Fruit fly (Drosophila melanogaster): Measurements from ENCODE around the gene CG31301.

The CG31301 gene

DNA sequence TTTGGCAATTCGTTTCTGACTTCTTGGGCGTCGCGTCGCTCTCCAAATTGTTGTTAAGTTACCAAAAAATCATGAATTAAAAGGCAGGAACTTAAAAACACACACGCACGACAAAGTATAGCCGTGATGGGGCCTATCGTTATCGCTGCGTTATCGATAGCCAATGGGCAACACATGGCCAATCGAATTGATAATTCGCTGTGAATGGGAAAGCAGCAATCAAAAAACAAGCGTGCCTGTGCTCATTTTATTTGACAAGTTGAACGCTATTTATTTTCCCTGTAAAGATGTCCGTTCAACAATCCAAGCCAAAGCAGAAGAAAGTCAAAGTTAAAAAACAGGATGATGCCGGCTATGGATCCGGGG is at the start of gene CG31301, which contains the start of gene Surf4:
Gene CG31301 (plus strand): TSS at position 188 of the 366 bp plus-strand sequence.
Gene Surf4 (minus strand): TSS at position 159 of the 366 bp plus-strand sequence.
- TF ChIP-seq Dll (optimal IDR thresholded peaks at IDR 0.05) (no peak), EcR (GFP tag; optimal IDR thresholded peaks at IDR 0.05) (no peak), CG8478 (optimal IDR thresholded peaks at IDR 0.05) (no peak), usp (GFP tag; optimal IDR thresholded peaks at IDR 0.05) (no peak), psq (optimal IDR thresholded peaks at IDR 0.05) (no peak), pan (optimal IDR thresholded peaks at IDR 0.05) (no peak)

DNA sequence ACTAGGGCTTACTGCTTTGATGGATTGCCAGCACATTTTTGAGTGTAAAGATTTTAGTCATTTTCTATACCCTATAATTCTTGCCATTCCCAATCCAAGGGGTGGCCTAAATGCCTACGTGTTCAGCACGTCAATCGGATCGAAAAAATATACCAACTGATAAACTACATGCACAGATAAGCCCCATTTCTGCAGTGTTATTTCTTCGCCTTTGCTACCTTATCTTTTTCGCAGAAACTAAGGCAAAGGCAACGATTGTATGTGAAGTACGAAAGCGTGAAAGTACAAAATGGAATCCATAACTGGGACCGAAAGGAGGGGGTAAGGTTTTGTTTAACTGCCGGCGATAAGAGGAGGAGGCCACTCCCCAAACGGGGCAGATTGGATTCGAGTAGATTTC is 48.1 kb upstream of the CG31301 start:
- TF ChIP-seq EcR (GFP tag; optimal IDR thresholded peaks at IDR 0.05) (no peak), psq (optimal IDR thresholded peaks at IDR 0.05) (no peak), usp (GFP tag; optimal IDR thresholded peaks at IDR 0.05) (no peak), Dll (optimal IDR thresholded peaks at IDR 0.05) (no peak), CG8478 (optimal IDR thresholded peaks at IDR 0.05) (no peak), pan (optimal IDR thresholded peaks at IDR 0.05) (no peak)

DNA sequence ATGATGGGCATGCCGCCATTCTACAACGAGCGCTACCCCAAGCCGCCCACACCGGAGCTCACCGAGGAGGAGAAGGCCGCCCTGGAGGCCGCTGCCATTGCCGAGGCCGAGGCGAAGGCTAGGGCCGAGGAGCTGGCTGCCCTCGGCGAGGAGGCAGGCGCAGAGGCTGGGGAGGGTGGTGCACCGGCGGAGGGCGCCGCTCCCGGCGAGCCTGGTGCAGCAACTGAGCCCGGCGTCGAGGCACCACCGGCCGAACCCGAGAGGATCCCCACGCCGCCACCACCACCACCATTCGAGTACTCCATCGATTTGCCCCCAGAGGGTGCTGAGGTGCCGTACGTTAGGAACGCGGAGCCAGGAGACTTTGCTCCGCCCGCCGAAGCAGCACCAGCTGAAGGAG is 40.8 kb upstream of the CG31301 start:
- TF ChIP-seq Dll (optimal IDR thresholded peaks at IDR 0.05) (no peak), CG8478 (optimal IDR thresholded peaks at IDR 0.05) (no peak), psq (optimal IDR thresholded peaks at IDR 0.05) (no peak), usp (GFP tag; optimal IDR thresholded peaks at IDR 0.05) (no peak), pan (optimal IDR thresholded peaks at IDR 0.05) (no peak), EcR (GFP tag; optimal IDR thresholded peaks at IDR 0.05) (no peak)

- TF ChIP-seq pan (optimal IDR thresholded peaks at IDR 0.05) (no peak), psq (optimal IDR thresholded peaks at IDR 0.05) (no peak), Dll (optimal IDR thresholded peaks at IDR 0.05) (no peak), usp (GFP tag; optimal IDR thresholded peaks at IDR 0.05) (no peak), CG8478 (optimal IDR thresholded peaks at IDR 0.05) (no peak), EcR (GFP tag; optimal IDR thresholded peaks at IDR 0.05) (no peak)
Observed at dm6 chr3R:15309924-15310323, 36.1 kb upstream of the CG31301 start, which contains the start of gene Tm2. Gene Tm2, plus strand, starts transcription at chr3R:15310193.

DNA sequence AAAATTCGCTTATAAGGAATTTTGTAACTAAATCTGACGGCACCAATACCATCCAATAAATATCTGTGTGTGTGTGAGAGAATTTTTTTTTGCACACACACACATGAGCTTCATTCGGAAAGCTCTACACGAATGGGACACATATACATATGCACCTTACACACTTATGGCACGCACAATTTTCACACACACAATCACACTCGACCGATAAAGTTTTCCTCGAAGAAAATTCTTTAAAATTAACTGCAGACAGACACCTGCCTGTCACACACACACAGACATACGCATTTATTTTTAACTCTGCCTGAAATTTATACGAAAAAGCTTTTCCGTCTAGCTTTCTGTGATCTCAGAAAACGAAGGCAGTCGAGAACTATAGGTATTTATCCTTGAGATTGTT is 35.3 kb upstream of the CG31301 start:
- TF ChIP-seq Dll (optimal IDR thresholded peaks at IDR 0.05) (no peak), psq (optimal IDR thresholded peaks at IDR 0.05) (no peak), usp (GFP tag; optimal IDR thresholded peaks at IDR 0.05) (no peak), EcR (GFP tag; optimal IDR thresholded peaks at IDR 0.05) (no peak), pan (optimal IDR thresholded peaks at IDR 0.05) (no peak), CG8478 (optimal IDR thresholded peaks at IDR 0.05) (no peak)

DNA sequence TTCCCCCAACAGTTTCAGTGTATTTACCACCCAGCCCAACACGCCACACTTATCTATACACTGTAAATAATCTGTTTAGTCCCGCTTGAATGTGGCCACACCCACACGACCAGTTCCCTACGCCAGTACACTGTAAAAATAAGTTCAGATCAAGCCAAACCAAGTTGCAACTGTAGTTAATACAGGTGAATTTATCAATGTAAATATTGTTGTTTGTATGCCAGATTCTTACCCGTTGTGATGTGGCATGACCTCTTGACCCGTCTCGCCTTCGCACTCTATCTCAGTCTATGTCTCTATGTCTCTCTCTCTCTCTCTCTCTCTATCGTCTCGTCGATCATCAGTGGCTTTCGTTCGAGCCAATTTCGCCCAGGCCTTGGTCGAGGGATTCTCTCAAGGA is 32.2 kb upstream of the CG31301 start:
- TF ChIP-seq Dll (optimal IDR thresholded peaks at IDR 0.05): no peak
- no peak for TF ChIP-seq psq (optimal IDR thresholded peaks at IDR 0.05)
- no peak for TF ChIP-seq CG8478 (optimal IDR thresholded peaks at IDR 0.05)
- TF ChIP-seq pan (optimal IDR thresholded peaks at IDR 0.05): no peak
- no peak for TF ChIP-seq usp (GFP tag; optimal IDR thresholded peaks at IDR 0.05)
- no peak for TF ChIP-seq EcR (GFP tag; optimal IDR thresholded peaks at IDR 0.05)

dm6 chr3R:15316326-15316725 is 29.7 kb upstream of the CG31301 start, which contains the start of gene CG14866:
Gene CG14866, plus strand, starts transcription at chr3R:15316471.
- no peak for TF ChIP-seq CG8478 (optimal IDR thresholded peaks at IDR 0.05)
- TF ChIP-seq pan (optimal IDR thresholded peaks at IDR 0.05): no peak
- no peak for TF ChIP-seq usp (GFP tag; optimal IDR thresholded peaks at IDR 0.05)
- no peak for TF ChIP-seq Dll (optimal IDR thresholded peaks at IDR 0.05)
- no peak for TF ChIP-seq psq (optimal IDR thresholded peaks at IDR 0.05)
- TF ChIP-seq EcR (GFP tag; optimal IDR thresholded peaks at IDR 0.05): no peak

dm6 chr3R:15319912-15320746 is 25.9 kb upstream of the CG31301 start, which contains the start of the genes CG6276 and CG44040:
Gene CG6276, minus strand, starts transcription at chr3R:15320069.
Gene CG44040, plus strand, starts transcription at chr3R:15320378.
- TF ChIP-seq EcR (GFP tag; optimal IDR thresholded peaks at IDR 0.05) (no peak), CG8478 (optimal IDR thresholded peaks at IDR 0.05) (no peak), psq (optimal IDR thresholded peaks at IDR 0.05) (no peak), usp (GFP tag; optimal IDR thresholded peaks at IDR 0.05) (no peak), Dll (optimal IDR thresholded peaks at IDR 0.05) (no peak), pan (optimal IDR thresholded peaks at IDR 0.05) (no peak)

DNA sequence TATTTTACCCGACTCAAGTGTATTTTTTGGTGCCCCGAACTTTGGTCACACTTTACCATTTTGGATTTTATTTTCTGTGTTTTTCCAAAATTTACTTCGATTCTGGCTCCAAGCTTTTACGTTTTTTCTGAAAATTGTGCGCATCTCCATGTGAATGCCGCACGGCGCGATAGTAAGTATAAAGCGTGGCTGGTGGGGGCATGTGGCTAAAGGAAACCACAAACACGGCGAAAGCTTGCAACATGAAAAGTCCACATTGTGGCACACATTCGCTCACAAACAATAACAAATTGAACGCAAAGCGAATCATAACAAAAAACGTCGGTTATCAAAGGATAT is 25.3 kb upstream of the CG31301 start, which contains the start of gene ear:
Gene ear (plus strand): TSS at position 10 of the 339 bp plus-strand sequence.
- TF ChIP-seq usp (GFP tag; optimal IDR thresholded peaks at IDR 0.05) (no peak), EcR (GFP tag; optimal IDR thresholded peaks at IDR 0.05) (no peak), pan (optimal IDR thresholded peaks at IDR 0.05) (no peak), Dll (optimal IDR thresholded peaks at IDR 0.05) (no peak), psq (optimal IDR thresholded peaks at IDR 0.05) (no peak), CG8478 (optimal IDR thresholded peaks at IDR 0.05) (no peak)

- TF ChIP-seq usp (GFP tag; optimal IDR thresholded peaks at IDR 0.05): no peak
- TF ChIP-seq Dll (optimal IDR thresholded peaks at IDR 0.05): no peak
- TF ChIP-seq EcR (GFP tag; optimal IDR thresholded peaks at IDR 0.05): no peak
- TF ChIP-seq psq (optimal IDR thresholded peaks at IDR 0.05): no peak
- no peak for TF ChIP-seq CG8478 (optimal IDR thresholded peaks at IDR 0.05)
- no peak for TF ChIP-seq pan (optimal IDR thresholded peaks at IDR 0.05)
Observed at dm6 chr3R:15328083-15328779, 17.8 kb upstream of the CG31301 start, which contains the start of the genes CG6236 and ea. Gene CG6236, minus strand, starts transcription at chr3R:15328269. Gene ea, plus strand, starts transcription at chr3R:15328729.

DNA sequence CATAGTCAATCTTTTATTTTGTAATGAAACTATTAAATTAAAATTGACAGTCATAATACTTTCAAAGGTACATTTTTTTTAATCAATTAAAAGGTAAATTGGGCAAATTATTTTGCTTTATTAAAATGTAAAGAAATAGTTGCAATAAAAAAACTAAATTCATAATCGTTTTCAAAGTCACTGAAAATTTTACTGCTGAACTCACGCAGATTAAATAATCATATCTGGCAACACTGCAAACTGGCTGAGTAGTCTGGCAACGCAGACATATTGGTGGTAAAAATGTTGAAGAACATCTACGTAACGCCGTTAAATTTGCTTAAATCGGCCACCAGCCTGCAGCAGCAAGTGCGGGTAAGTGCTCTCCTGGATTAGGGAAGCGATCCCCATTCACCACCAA is 15.5 kb upstream of the CG31301 start, which contains the start of gene mRpL9:
Gene mRpL9 (plus strand): TSS at position 267 of the 400 bp plus-strand sequence.
- no peak for TF ChIP-seq pan (optimal IDR thresholded peaks at IDR 0.05)
- no peak for TF ChIP-seq usp (GFP tag; optimal IDR thresholded peaks at IDR 0.05)
- TF ChIP-seq Dll (optimal IDR thresholded peaks at IDR 0.05): no peak

- TF ChIP-seq EcR (GFP tag; optimal IDR thresholded peaks at IDR 0.05) (no peak), Dll (optimal IDR thresholded peaks at IDR 0.05) (no peak), usp (GFP tag; optimal IDR thresholded peaks at IDR 0.05) (no peak), pan (optimal IDR thresholded peaks at IDR 0.05) (no peak), psq (optimal IDR thresholded peaks at IDR 0.05) (no peak), CG8478 (optimal IDR thresholded peaks at IDR 0.05) (no peak)
Observed at dm6 chr3R:15332994-15333393, 13.0 kb upstream of the CG31301 start, which contains the start of the genes Fkbp39 and Cyfip. Gene Fkbp39, minus strand, starts transcription at chr3R:15333133. Gene Cyfip, plus strand, starts transcription at chr3R:15333266.
